Worm (Caenorhabditis elegans) whole organism, young adult: ENCODE data around the gene Y39A1A.3.

Experiments used
- B0336.3 ChIP-seq: fragments of 200-800 bp; sonication (Bioruptor generic); IDR thresholded peaks from 2 replicates; pipeline ENCODE4 v1.3.6; 2022; ENCODE audit warnings: missing genetic modification characterization, missing compliant biosample characterization
- F49E8.2 ChIP-seq: sonication (generic microtip); optimal IDR thresholded peaks from 3 replicates; lab custom pipeline; 2017; ENCODE audit warnings: missing genetic modification characterization, mild to moderate bottlenecking, missing compliant biosample characterization, antibody characterized with exemption, moderate library complexity; ENCODE audit not compliant: insufficient read depth
- akir-1 ChIP-seq: fragments of 200-800 bp; sonication (Bioruptor generic); optimal IDR thresholded peaks from 2 replicates; lab custom pipeline; 2018; ENCODE audit warnings: mild to moderate bottlenecking, missing genetic modification characterization, moderate library complexity, missing compliant biosample characterization
- ceh-79 ChIP-seq: sonication (generic microtip); optimal IDR thresholded peaks from 2 replicates; lab custom pipeline; 2017; ENCODE audit warnings: mild to moderate bottlenecking, missing genetic modification characterization, missing compliant biosample characterization
- dpff-1 ChIP-seq: sonication (generic microtip); optimal IDR thresholded peaks from 2 replicates; lab custom pipeline; 2017; ENCODE audit warnings: mild to moderate bottlenecking, missing genetic modification characterization, missing compliant biosample characterization
- ets-4 ChIP-seq: fragments of 200-800 bp; sonication (Bioruptor generic); optimal IDR thresholded peaks from 2 replicates; lab custom pipeline; 2018; ENCODE audit warnings: mild to moderate bottlenecking, missing genetic modification characterization, missing compliant biosample characterization
- fkh-3 ChIP-seq: sonication (generic microtip); optimal IDR thresholded peaks from 2 replicates; lab custom pipeline; 2016; ENCODE audit warnings: mild to moderate bottlenecking, missing genetic modification characterization, missing compliant biosample characterization
- hlh-12 ChIP-seq: sonication (generic microtip); optimal IDR thresholded peaks from 2 replicates; lab custom pipeline; 2016; ENCODE audit warnings: missing genetic modification characterization, missing compliant biosample characterization
- let-526 ChIP-seq: fragments of 200-800 bp; sonication (Bioruptor generic); IDR thresholded peaks from 2 replicates; pipeline ENCODE4 v1.3.6; 2022; ENCODE audit warnings: missing genetic modification reagents, missing genetic modification characterization, missing compliant biosample characterization
- lin-54 ChIP-seq: fragments of 200-800 bp; sonication (Bioruptor generic); optimal IDR thresholded peaks from 2 replicates; lab custom pipeline; 2018; ENCODE audit warnings: mild to moderate bottlenecking, missing genetic modification characterization, missing compliant biosample characterization
- nfya-1 ChIP-seq: sonication (generic microtip); optimal IDR thresholded peaks from 2 replicates; lab custom pipeline; 2017; ENCODE audit warnings: antibody characterized with exemption, missing compliant biosample characterization, missing genetic modification characterization, borderline replicate concordance; ENCODE audit not compliant: insufficient read depth
- tlf-1 ChIP-seq: fragments of 200-800 bp; sonication (Bioruptor generic); optimal IDR thresholded peaks from 2 replicates; lab custom pipeline; 2018; ENCODE audit warnings: mild to moderate bottlenecking, missing genetic modification characterization, missing compliant biosample characterization

ce11 chrIII:10592074-10592473 lies 4.2 kb downstream of the Y39A1A.3 start:
- TF ChIP-seq ets-4 (no peak), B0336.3 (GFP tag; lab: Robert Waterston, UW) (no peak), akir-1 (no peak), F49E8.2 (tag; lab: Kevin White, UChicago) (no peak), lin-54 (GFP tag; lab: Kevin White, UChicago) (no peak), dpff-1 (tag; lab: Kevin White, UChicago) (no peak), tlf-1 (GFP tag; lab: Kevin White, UChicago) (no peak), ceh-79 (tag; lab: Kevin White, UChicago) (no peak), nfya-1 (tag; lab: Kevin White, UChicago) (no peak), hlh-12 (tag; lab: Kevin White, UChicago) (no peak), let-526 (no peak), fkh-3 (no peak)
